Fruit fly (Drosophila melanogaster) whole organism, embryonic: ENCODE measurements around the gene Rlb1.

ENCODE experiments used
- Atf-2 ChIP-seq: fragments of 200-800 bp; sonication (Bioruptor generic); optimal IDR thresholded peaks from 2 replicates; lab custom pipeline; 2016; ENCODE audit warnings: missing biosample characterization, missing genetic modification characterization
- CG10147 ChIP-seq: fragments of 200-800 bp; sonication (Bioruptor generic); optimal IDR thresholded peaks from 2 replicates; lab custom pipeline; 2019; ENCODE audit warnings: missing biosample characterization, mild to moderate bottlenecking, missing genetic modification characterization, moderate library complexity
- CG10565 ChIP-seq: fragments of 200-800 bp; sonication (Bioruptor generic); optimal IDR thresholded peaks from 3 replicates; lab custom pipeline; 2016; ENCODE audit warnings: missing biosample characterization, mild to moderate bottlenecking, missing genetic modification characterization
- CG11504 ChIP-seq: fragments of 200-800 bp; sonication (Bioruptor generic); optimal IDR thresholded peaks from 3 replicates; lab custom pipeline; 2019; ENCODE audit warnings: missing biosample characterization, mild to moderate bottlenecking, missing genetic modification characterization, moderate library complexity
- CG12219 ChIP-seq: fragments of 200-800 bp; sonication (Bioruptor generic); optimal IDR thresholded peaks from 3 replicates; lab custom pipeline; 2018; ENCODE audit warnings: missing biosample characterization, mild to moderate bottlenecking, missing genetic modification characterization
- CG12391 ChIP-seq: fragments of 200-800 bp; sonication (Bioruptor generic); optimal IDR thresholded peaks from 3 replicates; lab custom pipeline; 2018; ENCODE audit warnings: missing biosample characterization, mild to moderate bottlenecking, missing genetic modification characterization, moderate library complexity
- CG12744 ChIP-seq: fragments of 200-800 bp; sonication (Bioruptor generic); optimal IDR thresholded peaks from 2 replicates; lab custom pipeline; 2016; ENCODE audit warnings: missing biosample characterization, missing genetic modification characterization
- CG15011 ChIP-seq: fragments of 200-800 bp; sonication (Bioruptor generic); optimal IDR thresholded peaks from 3 replicates; lab custom pipeline; 2018; ENCODE audit warnings: missing biosample characterization, mild to moderate bottlenecking, missing genetic modification characterization
- CG17361 ChIP-seq: fragments of 200-800 bp; sonication (Bioruptor generic); IDR thresholded peaks from 3 replicates; pipeline ENCODE4 v1.3.6; 2022; ENCODE audit warnings: missing biosample characterization, missing genetic modification characterization
- CG2129 ChIP-seq: fragments of 200-800 bp; sonication (Bioruptor generic); IDR thresholded peaks from 2 replicates; pipeline ENCODE4 v1.3.6; 2022; ENCODE audit warnings: missing biosample characterization, missing genetic modification characterization; ENCODE audit not compliant: partially characterized antibody
- CG34376 ChIP-seq: fragments of 200-800 bp; sonication (Bioruptor generic); optimal IDR thresholded peaks from 2 replicates; lab custom pipeline; 2018; ENCODE audit warnings: missing biosample characterization, mild to moderate bottlenecking, missing genetic modification characterization
- CG4404 ChIP-seq: fragments of 200-800 bp; sonication (Bioruptor generic); IDR thresholded peaks from 2 replicates; pipeline ENCODE4 v1.3.6; 2022; ENCODE audit warnings: missing biosample characterization, missing genetic modification characterization
- CG4424 ChIP-seq: fragments of 200-800 bp; sonication (Bioruptor generic); optimal IDR thresholded peaks from 3 replicates; lab custom pipeline; 2016; ENCODE audit warnings: missing biosample characterization, missing genetic modification characterization
- CG4617 ChIP-seq: fragments of 200-800 bp; sonication (Bioruptor generic); optimal IDR thresholded peaks from 3 replicates; lab custom pipeline; 2016; ENCODE audit warnings: missing biosample characterization, missing genetic modification characterization, borderline replicate concordance
- CG4730 ChIP-seq: fragments of 200-800 bp; sonication (Bioruptor generic); IDR thresholded peaks from 2 replicates; pipeline ENCODE4 v1.3.6; 2022; ENCODE audit warnings: missing biosample characterization, missing genetic modification characterization
- CG4820 ChIP-seq: fragments of 200-800 bp; sonication (Bioruptor generic); optimal IDR thresholded peaks from 3 replicates; lab custom pipeline; 2016; ENCODE audit warnings: missing biosample characterization, missing genetic modification characterization
- CG7271 ChIP-seq: fragments of 200-800 bp; sonication (Bioruptor generic); optimal IDR thresholded peaks from 2 replicates; lab custom pipeline; 2018; ENCODE audit warnings: missing biosample characterization, mild to moderate bottlenecking, missing genetic modification characterization, moderate library complexity
- CG7786 ChIP-seq: fragments of 200-800 bp; sonication (Bioruptor generic); optimal IDR thresholded peaks from 2 replicates; lab custom pipeline; 2016; ENCODE audit warnings: missing biosample characterization, missing genetic modification characterization
- Ets65A ChIP-seq: fragments of 200-800 bp; sonication (Bioruptor generic); peaks from one replicate; lab custom pipeline; 2016; ENCODE audit warnings: missing biosample characterization, missing genetic modification characterization
- HLH3B ChIP-seq: fragments of 200-800 bp; sonication (Bioruptor generic); IDR thresholded peaks from 2 replicates; pipeline ENCODE4 v1.3.6; 2022; ENCODE audit warnings: missing biosample characterization, missing genetic modification characterization
- Med ChIP-seq: fragments of 200-800 bp; sonication (Bioruptor generic); peaks from one replicate; lab custom pipeline; 2016; ENCODE audit warnings: missing biosample characterization, missing genetic modification characterization, mild to moderate bottlenecking, inconsistent platforms, moderate library complexity
- Scr ChIP-seq: fragments of 200-800 bp; sonication (Bioruptor generic); IDR thresholded peaks from 2 replicates; pipeline ENCODE4 v1.3.6; 2022; ENCODE audit warnings: missing biosample characterization, missing genetic modification characterization; ENCODE audit not compliant: partially characterized antibody
- Side ChIP-seq: fragments of 200-800 bp; sonication (Bioruptor generic); optimal IDR thresholded peaks from 2 replicates; lab custom pipeline; 2016; ENCODE audit warnings: missing biosample characterization, missing genetic modification characterization
- Sry-β ChIP-seq: fragments of 200-800 bp; sonication (Bioruptor generic); optimal IDR thresholded peaks from 2 replicates; lab custom pipeline; 2018; ENCODE audit warnings: missing biosample characterization, mild to moderate bottlenecking, missing genetic modification characterization, moderate library complexity
- Sry-δ ChIP-seq: fragments of 200-800 bp; sonication (Bioruptor generic); optimal IDR thresholded peaks from 2 replicates; lab custom pipeline; 2016; ENCODE audit warnings: missing biosample characterization, missing genetic modification characterization
- Trl ChIP-seq, 3 experiments: fragments of >200 bp in 2 of 3; fragments of 200-800 bp in 1 of 3; sonication (Bioruptor generic) in 1 of 3; optimal IDR thresholded peaks; 2 replicates in 1 of 3; 3 replicates in 2 of 3; lab custom pipeline; 2016 to 2017; ENCODE audit warnings: missing biosample characterization in 1 of 3, missing genetic modification characterization in 1 of 3
- abd-A ChIP-seq: fragments of 200-800 bp; sonication (Bioruptor generic); optimal IDR thresholded peaks from 3 replicates; lab custom pipeline; 2019; ENCODE audit warnings: missing biosample characterization, mild to moderate bottlenecking, missing genetic modification characterization, moderate library complexity
- aop ChIP-seq: fragments of 200-800 bp; sonication (Bioruptor generic); IDR thresholded peaks from 2 replicates; pipeline ENCODE4 v1.3.6; 2022; ENCODE audit warnings: missing biosample characterization, missing genetic modification characterization
- bab2 ChIP-seq: fragments of 200-800 bp; sonication (Bioruptor generic); optimal IDR thresholded peaks from 2 replicates; lab custom pipeline; 2016; ENCODE audit warnings: missing biosample characterization, missing genetic modification characterization
- bsh ChIP-seq, 2 experiments: fragments of 200-800 bp; sonication (Bioruptor generic); optimal IDR thresholded peaks; 2 replicates each; lab custom pipeline; 2017 to 2018; ENCODE audit warnings: mild to moderate bottlenecking in 2 of 2, missing biosample characterization in 2 of 2, missing genetic modification characterization in 2 of 2, moderate library complexity in 1 of 2
- chinmo ChIP-seq: fragments of 200-800 bp; sonication (Bioruptor generic); IDR thresholded peaks from 4 replicates; pipeline ENCODE4 v1.3.6; 2022; ENCODE audit warnings: missing biosample characterization, missing genetic modification characterization; ENCODE audit not compliant: partially characterized antibody
- ci ChIP-seq: fragments of 200-800 bp; sonication (Bioruptor generic); IDR thresholded peaks from 3 replicates; pipeline ENCODE4 v1.3.6; 2022; ENCODE audit warnings: missing biosample characterization, missing genetic modification characterization
- dmrt99B ChIP-seq: fragments of 200-800 bp; sonication (Bioruptor generic); optimal IDR thresholded peaks from 2 replicates; lab custom pipeline; 2018; ENCODE audit warnings: missing biosample characterization, mild to moderate bottlenecking, missing genetic modification characterization, moderate library complexity
- fd102C ChIP-seq: fragments of 200-800 bp; sonication (Bioruptor generic); optimal IDR thresholded peaks from 2 replicates; lab custom pipeline; 2018; ENCODE audit warnings: missing biosample characterization, mild to moderate bottlenecking, missing genetic modification characterization, moderate library complexity
- gcm ChIP-seq: fragments of 200-800 bp; sonication (Bioruptor generic); optimal IDR thresholded peaks from 2 replicates; lab custom pipeline; 2019; ENCODE audit warnings: missing biosample characterization, mild to moderate bottlenecking, missing genetic modification characterization, moderate library complexity
- gem ChIP-seq: fragments of 200-800 bp; sonication (Bioruptor generic); optimal IDR thresholded peaks from 2 replicates; lab custom pipeline; 2019; ENCODE audit warnings: missing biosample characterization, mild to moderate bottlenecking, missing genetic modification characterization, moderate library complexity
- ham ChIP-seq: fragments of 200-800 bp; sonication (Bioruptor generic); IDR thresholded peaks from 2 replicates; pipeline ENCODE4 v1.3.6; 2022; ENCODE audit warnings: missing biosample characterization, missing genetic modification characterization
- hkb ChIP-seq, 2 experiments: fragments of 200-800 bp in 1 of 2; fragments of >200 bp in 1 of 2; sonication (Bioruptor generic) in 1 of 2; IDR thresholded peaks in 1 of 2; optimal IDR thresholded peaks in 1 of 2; 2 replicates each; pipeline versions ENCODE4 v1.3.6 to Lab custom; 2017 to 2022; ENCODE audit warnings: missing biosample characterization in 1 of 2, missing genetic modification characterization in 1 of 2
- maf-S ChIP-seq: fragments of 200-800 bp; sonication (Bioruptor generic); optimal IDR thresholded peaks from 2 replicates; lab custom pipeline; 2016; ENCODE audit warnings: missing biosample characterization, missing genetic modification characterization
- mirr ChIP-seq: fragments of 200-800 bp; sonication (Bioruptor generic); optimal IDR thresholded peaks from 3 replicates; lab custom pipeline; 2018; ENCODE audit warnings: missing biosample characterization, mild to moderate bottlenecking, missing genetic modification characterization
- nmo ChIP-seq: fragments of 200-800 bp; sonication (Bioruptor generic); optimal IDR thresholded peaks from 2 replicates; lab custom pipeline; 2018; ENCODE audit warnings: missing biosample characterization, mild to moderate bottlenecking, missing genetic modification characterization, moderate library complexity
- oc ChIP-seq: fragments of 200-800 bp; sonication (Bioruptor generic); optimal IDR thresholded peaks from 2 replicates; lab custom pipeline; 2018; ENCODE audit warnings: missing biosample characterization, mild to moderate bottlenecking, missing genetic modification characterization, moderate library complexity
- p53 ChIP-seq: fragments of 200-800 bp; sonication (Bioruptor generic); optimal IDR thresholded peaks from 2 replicates; lab custom pipeline; 2016; ENCODE audit warnings: missing biosample characterization, missing genetic modification characterization
- phol ChIP-seq: fragments of 200-800 bp; sonication (Bioruptor generic); optimal IDR thresholded peaks from 3 replicates; lab custom pipeline; 2018; ENCODE audit warnings: missing biosample characterization, mild to moderate bottlenecking, missing genetic modification characterization, moderate library complexity
- so ChIP-seq: fragments of 200-800 bp; sonication (Bioruptor generic); IDR thresholded peaks from 3 replicates; pipeline ENCODE4 v1.3.6; 2022; ENCODE audit warnings: missing biosample characterization, missing genetic modification characterization
- wek ChIP-seq: fragments of 200-800 bp; sonication (Bioruptor generic); optimal IDR thresholded peaks from 3 replicates; lab custom pipeline; 2018; ENCODE audit warnings: missing biosample characterization, mild to moderate bottlenecking, missing genetic modification characterization, moderate library complexity
- zf30C ChIP-seq: fragments of 200-800 bp; sonication (Bioruptor generic); optimal IDR thresholded peaks from 3 replicates; lab custom pipeline; 2018; ENCODE audit warnings: missing biosample characterization, mild to moderate bottlenecking, missing genetic modification characterization

Rlb1 gene

dm6 chr3R:9513052-9513420 lies at the start of gene Rlb1, which contains the start of gene Ras85D (continued):
- TF ChIP-seq CG4404 (GFP tag; lab: Robert Waterston, UW): no peak
- TF ChIP-seq maf-S (GFP tag; lab: Kevin White, UChicago): peak; percentile 67
- TF ChIP-seq mirr (GFP tag; lab: Kevin White, UChicago): peak; percentile 69
- no peak for TF ChIP-seq Sry-β (GFP tag; lab: Kevin White, UChicago)
- peak; percentile 27 for TF ChIP-seq CG12219 (GFP tag; lab: Kevin White, UChicago)
- TF ChIP-seq ham (GFP tag; lab: Robert Waterston, UW): no peak
- TF ChIP-seq bab2 (GFP tag; lab: Kevin White, UChicago): peak; percentile 87
- TF ChIP-seq CG4424: peak; percentile 60
- TF ChIP-seq p53 (GFP tag; lab: Kevin White, UChicago): peak; percentile 61
- peak; percentile 1 for TF ChIP-seq CG10565 (GFP tag; lab: Kevin White, UChicago)
- TF ChIP-seq bsh (GFP tag; optimal IDR thresholded peaks at IDR 0.05; lab: Kevin White, UChicago): peak in 1 of 2 experiments; percentile 56
- TF ChIP-seq CG4617 (GFP tag; lab: Kevin White, UChicago): peak; percentile 96
- peak; percentile 99 for TF ChIP-seq Ets65A (GFP tag; lab: Kevin White, UChicago)
- TF ChIP-seq CG7786 (GFP tag; lab: Kevin White, UChicago): peak; percentile 76
- TF ChIP-seq gcm (GFP tag; lab: Kevin White, UChicago): no peak
- no peak for TF ChIP-seq CG2129 (GFP tag; lab: Robert Waterston, UW)
- TF ChIP-seq fd102C (GFP tag; lab: Kevin White, UChicago): no peak
- no peak for TF ChIP-seq zf30C
- peak; percentile 23 for TF ChIP-seq CG12744 (GFP tag; lab: Kevin White, UChicago)

- TF ChIP-seq Ets65A (GFP tag; lab: Kevin White, UChicago) (peak; percentile 80), gem (tag; lab: Kevin White, UChicago) (no peak), nmo (GFP tag; lab: Kevin White, UChicago) (no peak), CG10147 (GFP tag; lab: Kevin White, UChicago) (no peak), wek (GFP tag; lab: Kevin White, UChicago) (no peak)
Measured at dm6 chr3R:9468109-9468508, 45.0 kb upstream of the Rlb1 start.

- TF ChIP-seq CG4730 (GFP tag; lab: Robert Waterston, UW) (no peak), Sry-δ (GFP tag; lab: Kevin White, UChicago) (no peak), Atf-2 (GFP tag; lab: Kevin White, UChicago) (no peak), CG12391 (tag; lab: Kevin White, UChicago) (no peak), Trl (optimal IDR thresholded peaks at IDR 0.05; lab: Kevin White, UChicago) (no peak), Trl (GFP tag; optimal IDR thresholded peaks at IDR 0.05; lab: Kevin White, UChicago) (no peak), CG15011 (no peak), HLH3B (GFP tag; lab: Robert Waterston, UW) (no peak), CG11504 (tag; lab: Kevin White, UChicago) (peak; percentile 27), CG34376 (no peak), CG12744 (GFP tag; lab: Kevin White, UChicago) (no peak), Scr (GFP tag; lab: Robert Waterston, UW) (no peak), so (no peak), Med (GFP tag; lab: Kevin White, UChicago) (peak; percentile 41), Side (GFP tag; lab: Kevin White, UChicago) (no peak), ci (GFP tag; lab: Robert Waterston, UW) (0 out of 3 replicates have a peak, but pooled peaks have one; percentile 19), aop (GFP tag; lab: Robert Waterston, UW) (no peak), oc (tag; lab: Kevin White, UChicago) (no peak), chinmo (GFP tag; lab: Robert Waterston, UW) (0 out of 4 replicates have a peak, but pooled peaks have one; percentile 49), hkb (optimal IDR thresholded peaks at IDR 0.05; lab: Kevin White, UChicago) (no peak), hkb (GFP tag; IDR thresholded peaks at IDR 0.05; lab: Robert Waterston, UW) (peak; percentile 45), phol (peak; percentile 13), CG4820 (GFP tag; lab: Kevin White, UChicago) (no peak), abd-A (tag; lab: Kevin White, UChicago) (no peak), dmrt99B (peak; percentile 12), CG7271 (no peak), CG17361 (GFP tag; lab: Robert Waterston, UW) (0 out of 3 replicates have a peak, but pooled peaks have one; percentile 17)
Measured at dm6 chr3R:9480396-9480795, 32.7 kb upstream of the Rlb1 start.
